Worm (Caenorhabditis elegans): ENCODE results near the gene daf-15.

Gene daf-15

DNA sequence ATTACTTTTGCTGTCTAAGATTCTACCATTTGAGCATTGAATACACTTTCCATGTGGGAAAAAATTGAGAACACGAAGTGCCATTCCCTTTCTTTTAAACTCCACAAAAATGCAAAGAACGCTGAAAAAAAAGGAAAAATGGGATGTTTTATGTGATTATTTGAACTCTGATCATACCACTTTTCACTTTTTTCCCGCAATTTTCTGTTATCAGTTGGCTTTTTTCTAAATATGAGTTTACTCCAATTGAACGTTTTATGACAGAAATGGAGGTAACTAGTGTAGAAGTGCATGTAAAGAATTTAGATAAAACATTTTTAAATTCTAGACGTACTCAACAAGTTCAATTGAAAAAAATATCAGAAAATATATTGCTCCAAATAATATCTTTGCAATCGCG, 55.4 kb downstream of the daf-15 start:
- TF ChIP-seq hmg-1.2 (GFP tag; IDR thresholded peaks at IDR 0.05) (no peak), ceh-58 (GFP tag; IDR thresholded peaks at IDR 0.05) (no peak), nhr-80 (tag; optimal IDR thresholded peaks at IDR 0.05) (peak; percentile 23)

DNA sequence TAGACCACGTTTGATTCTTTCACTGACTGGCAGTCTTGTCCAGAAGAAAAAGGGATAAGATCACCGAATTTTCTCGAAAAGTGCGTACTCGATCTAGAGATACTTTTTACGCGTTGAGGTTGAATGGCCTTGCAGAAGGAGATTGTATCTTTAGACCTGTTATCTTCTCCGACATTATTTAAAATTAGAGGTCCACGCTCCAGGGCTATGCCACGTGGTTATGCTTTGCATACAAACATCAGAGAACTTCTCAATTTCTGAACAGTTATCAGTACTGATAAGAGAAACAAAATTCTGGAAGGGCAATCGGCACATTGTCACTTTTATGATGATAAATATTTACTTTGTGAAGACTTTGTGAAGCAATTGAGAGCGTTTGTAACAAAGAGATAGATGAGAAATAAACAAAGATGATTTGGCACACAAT, 56.1 kb downstream of the daf-15 start:
- TF ChIP-seq mel-28 (tag; optimal IDR thresholded peaks at IDR 0.05; ENCODE audit: borderline replicate concordance) (no peak), B0019.2 (GFP tag; conservative IDR thresholded peaks at IDR 0.05) (no peak), somi-1 (GFP tag; optimal IDR thresholded peaks at IDR 0.05) (peak; percentile 63), F39B2.1 (GFP tag; IDR thresholded peaks at IDR 0.05) (no peak), B0336.3 (GFP tag; IDR thresholded peaks at IDR 0.05) (peak; percentile 68), cebp-1 (GFP tag; IDR thresholded peaks at IDR 0.05) (no peak), cebp-1 (tag; optimal IDR thresholded peaks at IDR 0.05) (peak; percentile 57), egrh-3 (GFP tag; IDR thresholded peaks at IDR 0.05) (no peak), lag-1 (GFP tag; IDR thresholded peaks at IDR 0.05) (no peak), ceh-100 (GFP tag; IDR thresholded peaks at IDR 0.05) (no peak), lin-54 (GFP tag; optimal IDR thresholded peaks at IDR 0.05) (peak; percentile 36), unc-62 (GFP tag; optimal IDR thresholded peaks at IDR 0.05) (peak; percentile 11), let-607 (tag; optimal IDR thresholded peaks at IDR 0.05) (peak; percentile 64 to 86), ztf-26 (tag; optimal IDR thresholded peaks at IDR 0.05) (peak; percentile 81), lin-40 (tag; optimal IDR thresholded peaks at IDR 0.05) (peak; percentile 72), nhr-90 (tag; optimal IDR thresholded peaks at IDR 0.05) (peak; percentile 42), Y79H2A.3 (GFP tag; conservative IDR thresholded peaks at IDR 0.05) (no peak), C06A6.2 (GFP tag; conservative IDR thresholded peaks at IDR 0.05) (peak; percentile 38; the same call in 1 of the 2 replicates), mcd-1 (GFP tag; IDR thresholded peaks at IDR 0.05) (0 out of 2 replicates have a peak, but pooled peaks have one; percentile 17), T26A5.8 (tag; optimal IDR thresholded peaks at IDR 0.05) (no peak), zim-3 (tag; optimal IDR thresholded peaks at IDR 0.05) (no peak), sptf-2 (GFP tag; optimal IDR thresholded peaks at IDR 0.05) (no peak), nfyb-1 (GFP tag; IDR thresholded peaks at IDR 0.05) (peak; percentile 61), Y67H2A.10 (GFP tag; conservative IDR thresholded peaks at IDR 0.05) (no peak), ama-1 (optimal IDR thresholded peaks at IDR 0.05) (peak; percentile 6), ama-1 (GFP tag; optimal IDR thresholded peaks at IDR 0.05) (no peak), tlf-1 (GFP tag; optimal IDR thresholded peaks at IDR 0.05) (peak; percentile 53), nhr-80 (tag; optimal IDR thresholded peaks at IDR 0.05) (peak; percentile 86), aptf-2 (GFP tag; conservative IDR thresholded peaks at IDR 0.05) (no peak), die-1 (tag; optimal IDR thresholded peaks at IDR 0.05) (peak; percentile 34), ztf-28 (GFP tag; IDR thresholded peaks at IDR 0.05) (no peak), zfh-2 (GFP tag; conservative IDR thresholded peaks at IDR 0.05) (no peak), ceh-27 (GFP tag; optimal IDR thresholded peaks at IDR 0.05) (no peak), F49E8.2 (tag; optimal IDR thresholded peaks at IDR 0.05; ENCODE audit: insufficient read depth) (no peak), Y56A3A.18 (GFP tag; IDR thresholded peaks at IDR 0.05) (no peak), madf-10 (tag; optimal IDR thresholded peaks at IDR 0.05) (peak; percentile 35), akir-1 (GFP tag; optimal IDR thresholded peaks at IDR 0.05) (no peak), snpc-3.4 (tag; optimal IDR thresholded peaks at IDR 0.05) (peak; percentile 30), nfya-2 (GFP tag; IDR thresholded peaks at IDR 0.05) (no peak), cebp-2 (GFP tag; IDR thresholded peaks at IDR 0.05) (0 out of 2 replicates have a peak, but pooled peaks have one; percentile 11), sea-2 (GFP tag; IDR thresholded peaks at IDR 0.05) (no peak), B0261.1 (tag; optimal IDR thresholded peaks at IDR 0.05) (no peak), T07F8.4 (tag; optimal IDR thresholded peaks at IDR 0.05) (no peak), lin-26 (GFP tag; IDR thresholded peaks at IDR 0.05) (0 out of 2 replicates have a peak, but pooled peaks have one; percentile 20), hsf-1 (GFP tag; IDR thresholded peaks at IDR 0.05) (peak; percentile 59; the same call in 1 of the 2 replicates), egl-18 (GFP tag; IDR thresholded peaks at IDR 0.05) (no peak)
